Worm (Caenorhabditis elegans) whole organism, early embryonic: Measurements from ENCODE around the gene F13E6.2.

ENCODE experiments used
- B0310.2 ChIP-seq: sonication (generic microtip); optimal IDR thresholded peaks from 2 replicates; lab custom pipeline; 2016; ENCODE audit warnings: mild to moderate bottlenecking, missing genetic modification characterization, missing compliant biosample characterization
- F13C5.2 ChIP-seq: sonication (generic microtip); optimal IDR thresholded peaks from 2 replicates; lab custom pipeline; 2017; ENCODE audit warnings: mild to moderate bottlenecking, missing genetic modification characterization, inconsistent platforms, missing compliant biosample characterization
- aly-1 ChIP-seq: sonication (generic microtip); optimal IDR thresholded peaks from 2 replicates; lab custom pipeline; 2016; ENCODE audit warnings: missing genetic modification characterization, missing compliant biosample characterization
- ama-1 ChIP-seq: fragments of 150-350 bp; optimal IDR thresholded peaks from 2 replicates; lab custom pipeline; 2014
- ceh-13 ChIP-seq: fragments of 200-800 bp; sonication (Bioruptor generic); optimal IDR thresholded peaks from 2 replicates; lab custom pipeline; 2018; ENCODE audit warnings: mild to moderate bottlenecking, missing genetic modification characterization, missing compliant biosample characterization
- ceh-36 ChIP-seq: sonication (generic microtip); optimal IDR thresholded peaks from 2 replicates; lab custom pipeline; 2016; ENCODE audit warnings: missing genetic modification characterization, inconsistent platforms, missing compliant biosample characterization
- ets-7 ChIP-seq: sonication (generic microtip); optimal IDR thresholded peaks from 2 replicates; lab custom pipeline; 2016; ENCODE audit warnings: missing genotype, missing genetic modification characterization, missing compliant biosample characterization
- flt-1 ChIP-seq: fragments of 200-800 bp; sonication (Bioruptor generic); IDR thresholded peaks from 2 replicates; pipeline ENCODE4 v1.3.6; 2022; ENCODE audit warnings: missing genetic modification characterization, missing compliant biosample characterization
- hmbx-1 ChIP-seq: sonication (generic microtip); optimal IDR thresholded peaks from 2 replicates; lab custom pipeline; 2016; ENCODE audit warnings: mild to moderate bottlenecking, missing genetic modification characterization, missing compliant biosample characterization
- hmg-4 ChIP-seq: fragments of 200-800 bp; sonication (Bioruptor generic); optimal IDR thresholded peaks from 2 replicates; lab custom pipeline; 2018; ENCODE audit warnings: mild to moderate bottlenecking, missing genetic modification characterization, missing compliant biosample characterization
- hnd-1 ChIP-seq: sonication (generic microtip); optimal IDR thresholded peaks from 2 replicates; lab custom pipeline; 2016; ENCODE audit warnings: missing genetic modification characterization, missing compliant biosample characterization
- pes-1 ChIP-seq: fragments of 200-800 bp; sonication (Bioruptor generic); IDR thresholded peaks from 2 replicates; pipeline ENCODE4 v1.3.6; 2022; ENCODE audit warnings: missing genetic modification reagents, missing genetic modification characterization, missing compliant biosample characterization
- scrt-1 ChIP-seq: fragments of 200-800 bp; sonication (Bioruptor generic); IDR thresholded peaks from 2 replicates; pipeline ENCODE4 v1.3.6; 2022; ENCODE audit warnings: missing genetic modification characterization, missing compliant biosample characterization
- sea-1 ChIP-seq: fragments of 200-800 bp; sonication (Bioruptor generic); conservative IDR thresholded peaks from 2 replicates; pipeline ENCODE4 v1.3.6; 2022; ENCODE audit warnings: missing genetic modification characterization, missing compliant biosample characterization
- tbx-11 ChIP-seq: fragments of 200-800 bp; sonication (Bioruptor generic); IDR thresholded peaks from 2 replicates; pipeline ENCODE4 v1.3.6; 2022; ENCODE audit warnings: missing genetic modification characterization, missing compliant biosample characterization
- tbx-37 ChIP-seq: fragments of 200-800 bp; sonication (Bioruptor generic); conservative IDR thresholded peaks from 2 replicates; pipeline ENCODE4 v1.3.6; 2022; ENCODE audit warnings: missing genetic modification reagents, missing genetic modification characterization, missing compliant biosample characterization
- tra-4 ChIP-seq: sonication (generic microtip); optimal IDR thresholded peaks from 2 replicates; lab custom pipeline; 2017; ENCODE audit warnings: missing genetic modification characterization, missing compliant biosample characterization

F13E6.2 gene

ce11 chrX:10667424-10668291 lies 6.4 kb downstream of the F13E6.2 start:
- TF ChIP-seq aly-1 (tag; lab: Kevin White, UChicago) (no peak), tbx-37 (GFP tag; lab: Robert Waterston, UW) (no peak), tra-4 (tag; lab: Kevin White, UChicago) (no peak), hmg-4 (GFP tag; lab: Kevin White, UChicago) (no peak), scrt-1 (GFP tag; lab: Robert Waterston, UW) (no peak)

DNA sequence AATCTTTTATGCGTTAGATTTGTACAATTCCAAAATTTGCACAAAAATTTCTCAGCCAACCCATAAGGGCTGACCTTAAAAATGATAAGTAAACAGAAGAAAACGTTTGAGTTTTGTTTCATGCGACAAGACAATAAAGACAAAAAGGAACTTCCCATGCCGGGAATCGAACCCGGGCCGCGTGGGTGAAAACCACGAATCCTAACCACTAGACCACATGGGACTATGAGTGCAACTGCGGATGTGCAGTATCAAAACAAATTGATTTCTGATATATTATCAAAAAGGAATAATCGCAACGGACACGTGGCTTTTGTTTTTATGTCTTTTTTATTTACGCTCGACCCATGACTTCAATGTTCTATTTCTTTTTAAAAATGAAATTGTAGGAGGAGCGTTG lies 7.2 kb downstream of the F13E6.2 start:
- TF ChIP-seq pes-1 (GFP tag; lab: Robert Waterston, UW) (no peak), tra-4 (tag; lab: Kevin White, UChicago) (no peak), F13C5.2 (tag; lab: Kevin White, UChicago) (no peak), ceh-13 (GFP tag; lab: Kevin White, UChicago) (no peak), hnd-1 (tag; lab: Kevin White, UChicago) (no peak), ama-1 (lab: Kevin White, UChicago) (no peak), sea-1 (GFP tag; lab: Robert Waterston, UW) (no peak), flt-1 (GFP tag; lab: Robert Waterston, UW) (no peak), B0310.2 (tag; lab: Kevin White, UChicago) (no peak)

- TF ChIP-seq tbx-11 (GFP tag; lab: Robert Waterston, UW) (no peak), pes-1 (GFP tag; lab: Robert Waterston, UW) (no peak), tbx-37 (GFP tag; lab: Robert Waterston, UW) (no peak), aly-1 (tag; lab: Kevin White, UChicago) (no peak), ama-1 (lab: Kevin White, UChicago) (no peak), flt-1 (GFP tag; lab: Robert Waterston, UW) (no peak)
Observed at ce11 chrX:10664759-10665158, 9.3 kb downstream of the F13E6.2 start.

DNA sequence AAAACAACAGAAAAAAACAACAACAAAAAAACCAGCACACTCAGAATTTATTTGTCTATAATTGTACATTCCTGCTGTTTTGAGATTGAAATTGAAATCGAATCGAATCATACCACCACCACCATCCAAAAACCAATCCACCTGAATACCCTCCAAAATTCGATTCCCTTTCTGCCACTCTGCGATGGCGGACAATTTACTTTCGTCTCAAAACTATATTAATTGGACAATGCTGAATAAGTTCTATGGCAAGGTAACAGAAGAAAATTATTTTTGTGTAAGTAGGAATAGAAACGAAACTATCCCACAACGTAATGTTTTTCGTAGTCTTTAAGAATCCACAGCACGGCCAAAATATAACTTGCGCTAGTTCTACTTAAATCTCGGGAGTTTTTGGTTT lies 14.6 kb downstream of the F13E6.2 start:
- TF ChIP-seq hmbx-1 (tag; lab: Kevin White, UChicago) (no peak), aly-1 (tag; lab: Kevin White, UChicago) (no peak), ceh-13 (GFP tag; lab: Kevin White, UChicago) (no peak), tbx-11 (GFP tag; lab: Robert Waterston, UW) (no peak), tbx-37 (GFP tag; lab: Robert Waterston, UW) (no peak), ama-1 (lab: Kevin White, UChicago) (no peak), F13C5.2 (tag; lab: Kevin White, UChicago) (no peak), sea-1 (GFP tag; lab: Robert Waterston, UW) (no peak), scrt-1 (GFP tag; lab: Robert Waterston, UW) (no peak), flt-1 (GFP tag; lab: Robert Waterston, UW) (no peak), pes-1 (GFP tag; lab: Robert Waterston, UW) (no peak), ets-7 (tag; lab: Kevin White, UChicago) (no peak), hnd-1 (tag; lab: Kevin White, UChicago) (no peak), B0310.2 (tag; lab: Kevin White, UChicago) (no peak), ceh-36 (tag; lab: Kevin White, UChicago) (no peak)

DNA sequence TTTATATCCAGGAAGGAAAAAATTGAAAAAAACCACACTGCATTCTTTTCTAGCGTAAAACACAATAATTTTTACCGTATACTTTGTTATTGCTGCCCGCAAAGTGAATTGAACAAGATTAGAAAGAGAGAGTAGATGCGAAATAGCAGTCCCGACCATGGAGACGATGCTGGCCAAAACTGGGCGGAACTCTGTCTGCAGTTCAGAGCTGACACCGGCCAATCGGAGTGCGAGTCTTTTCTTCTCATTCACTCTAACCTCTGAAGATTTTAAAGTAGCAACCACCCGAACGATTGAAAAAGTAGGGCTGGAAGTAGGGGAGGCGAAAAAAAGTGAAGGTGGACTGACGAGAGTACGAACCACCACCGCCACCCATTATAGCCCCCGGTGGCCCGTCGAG lies 17.5 kb downstream of the F13E6.2 start:
- TF ChIP-seq tbx-11 (GFP tag; lab: Robert Waterston, UW) (no peak), aly-1 (tag; lab: Kevin White, UChicago) (no peak)

DNA sequence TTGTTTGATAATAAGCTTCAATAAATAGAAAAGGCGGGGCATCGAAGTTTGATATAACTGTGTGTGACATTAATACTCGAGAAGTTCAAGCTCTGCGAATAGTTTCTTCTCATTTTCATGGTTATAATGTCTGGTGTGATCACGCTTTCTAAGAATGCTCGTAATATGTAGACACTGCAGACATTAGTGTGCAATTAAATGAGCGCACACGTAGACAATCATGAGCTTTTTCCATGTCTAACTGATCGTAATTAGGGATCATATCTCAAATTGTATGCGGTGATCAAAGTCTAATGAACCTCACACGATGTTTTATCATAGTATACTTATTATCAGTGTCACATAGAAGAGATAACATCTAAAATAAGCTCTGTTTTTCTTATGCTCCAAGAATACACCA lies 24.0 kb downstream of the F13E6.2 start:
- no peak for TF ChIP-seq hmbx-1 (tag; lab: Kevin White, UChicago)
- TF ChIP-seq tbx-11 (GFP tag; lab: Robert Waterston, UW): no peak
- no peak for TF ChIP-seq aly-1 (tag; lab: Kevin White, UChicago)
- TF ChIP-seq tbx-37 (GFP tag; lab: Robert Waterston, UW): no peak
- TF ChIP-seq B0310.2 (tag; lab: Kevin White, UChicago): no peak
- TF ChIP-seq flt-1 (GFP tag; lab: Robert Waterston, UW): no peak
- TF ChIP-seq ama-1 (lab: Kevin White, UChicago): no peak
- TF ChIP-seq ceh-36 (tag; lab: Kevin White, UChicago): no peak
- no peak for TF ChIP-seq F13C5.2 (tag; lab: Kevin White, UChicago)
- TF ChIP-seq hnd-1 (tag; lab: Kevin White, UChicago): no peak

- TF ChIP-seq tra-4 (tag; lab: Kevin White, UChicago): no peak
- no peak for TF ChIP-seq tbx-11 (GFP tag; lab: Robert Waterston, UW)
- no peak for TF ChIP-seq hmbx-1 (tag; lab: Kevin White, UChicago)
- no peak for TF ChIP-seq sea-1 (GFP tag; lab: Robert Waterston, UW)
Observed at ce11 chrX:10647590-10648105, 26.5 kb downstream of the F13E6.2 start.

DNA sequence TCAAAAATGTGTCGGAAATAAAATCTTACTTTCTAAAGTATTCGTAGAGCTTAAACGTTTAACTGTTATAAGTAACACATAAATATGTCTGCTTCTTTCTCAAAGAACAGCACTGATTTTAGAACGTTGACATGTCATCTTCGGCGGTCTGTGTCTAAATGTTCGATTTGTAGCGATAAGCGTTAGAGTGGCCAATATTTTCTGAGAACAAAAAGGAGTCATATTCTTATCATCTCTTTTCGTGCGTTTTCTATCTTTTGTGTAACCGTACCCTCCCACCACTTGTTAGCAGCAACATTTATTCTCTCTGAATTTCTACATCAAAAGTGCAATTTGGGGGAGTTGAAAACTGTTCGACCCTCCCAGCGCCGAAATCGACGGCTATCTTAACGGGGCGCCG lies 29.0 kb downstream of the F13E6.2 start:
- TF ChIP-seq hmbx-1 (tag; lab: Kevin White, UChicago) (no peak), flt-1 (GFP tag; lab: Robert Waterston, UW) (no peak), B0310.2 (tag; lab: Kevin White, UChicago) (no peak), F13C5.2 (tag; lab: Kevin White, UChicago) (no peak), pes-1 (GFP tag; lab: Robert Waterston, UW) (no peak), tbx-11 (GFP tag; lab: Robert Waterston, UW) (no peak), scrt-1 (GFP tag; lab: Robert Waterston, UW) (no peak), hnd-1 (tag; lab: Kevin White, UChicago) (no peak), tbx-37 (GFP tag; lab: Robert Waterston, UW) (no peak), ceh-13 (GFP tag; lab: Kevin White, UChicago) (no peak), hmg-4 (GFP tag; lab: Kevin White, UChicago) (no peak), ets-7 (tag; lab: Kevin White, UChicago) (no peak), ama-1 (lab: Kevin White, UChicago) (no peak), tra-4 (tag; lab: Kevin White, UChicago) (no peak), aly-1 (tag; lab: Kevin White, UChicago) (no peak), ceh-36 (tag; lab: Kevin White, UChicago) (no peak)
